Worm (Caenorhabditis elegans) whole organism, L4 larva: Measurements from ENCODE around the gene srz-94.

ENCODE experiments used
- D1046.2 ChIP-seq: fragments of 200-800 bp; sonication (Bioruptor generic); IDR thresholded peaks from 2 replicates; pipeline ENCODE4 v1.3.6; 2022; ENCODE audit warnings: missing genetic modification characterization, missing compliant biosample characterization
- F37D6.2 ChIP-seq: sonication (generic microtip); optimal IDR thresholded peaks from 2 replicates; lab custom pipeline; 2016; ENCODE audit warnings: mild to moderate bottlenecking, missing genetic modification characterization, missing compliant biosample characterization
- T20F7.1 ChIP-seq: fragments of 200-800 bp; sonication (Bioruptor generic); optimal IDR thresholded peaks from 2 replicates; lab custom pipeline; 2018; ENCODE audit warnings: mild to moderate bottlenecking, missing genetic modification characterization, missing compliant biosample characterization
- Y105C5A.15 ChIP-seq: fragments of 200-800 bp; sonication (Bioruptor generic); IDR thresholded peaks from 2 replicates; pipeline ENCODE4 v1.3.6; 2022; ENCODE audit warnings: missing genetic modification characterization, missing compliant biosample characterization
- Y5F2A.4 ChIP-seq: fragments of 200-800 bp; sonication (Bioruptor generic); optimal IDR thresholded peaks from 2 replicates; lab custom pipeline; 2018; ENCODE audit warnings: mild to moderate bottlenecking, missing genetic modification characterization, missing compliant biosample characterization
- ama-1 ChIP-seq: fragments of 150-350 bp; optimal IDR thresholded peaks from 2 replicates; lab custom pipeline; 2014; ENCODE audit warnings: inconsistent platforms, mixed read lengths
- ceh-28 ChIP-seq: fragments of 150-350 bp; optimal IDR thresholded peaks from 2 replicates; lab custom pipeline; 2014; ENCODE audit warnings: missing biosample characterization, missing genetic modification reagents, missing genetic modification characterization
- ceh-32 ChIP-seq: sonication (generic microtip); optimal IDR thresholded peaks from 2 replicates; lab custom pipeline; 2016; ENCODE audit warnings: mild to moderate bottlenecking, missing genetic modification characterization, missing compliant biosample characterization; ENCODE audit not compliant: poor library complexity
- ceh-62 ChIP-seq: sonication (generic microtip); optimal IDR thresholded peaks from 2 replicates; lab custom pipeline; 2017; ENCODE audit warnings: missing biosample characterization, missing genetic modification characterization
- ctbp-1 ChIP-seq: fragments of 200-800 bp; sonication (Bioruptor generic); IDR thresholded peaks from 2 replicates; pipeline ENCODE4 v1.3.6; 2022; ENCODE audit warnings: missing genetic modification reagents, missing genetic modification characterization, missing compliant biosample characterization
- dmd-6 ChIP-seq: fragments of 200-800 bp; sonication (Bioruptor generic); IDR thresholded peaks from 2 replicates; pipeline ENCODE4 v1.3.6; 2022; ENCODE audit warnings: missing genetic modification reagents, missing genetic modification characterization, missing compliant biosample characterization
- dmd-9 ChIP-seq: fragments of 200-800 bp; sonication (Bioruptor generic); IDR thresholded peaks from 2 replicates; pipeline ENCODE4 v1.3.6; 2022; ENCODE audit warnings: missing genetic modification reagents, missing genetic modification characterization, missing compliant biosample characterization
- dpl-1 ChIP-seq: fragments of 150-350 bp; optimal IDR thresholded peaks from 2 replicates; lab custom pipeline; 2014; ENCODE audit warnings: missing biosample characterization, missing genetic modification reagents, missing genetic modification characterization
- egl-27 ChIP-seq: sonication (generic microtip); optimal IDR thresholded peaks from 3 replicates; lab custom pipeline; 2017; ENCODE audit warnings: missing biosample characterization, missing genetic modification reagents, missing genetic modification characterization
- egl-43 ChIP-seq: fragments of 200-800 bp; sonication (Bioruptor generic); IDR thresholded peaks from 2 replicates; pipeline ENCODE4 v1.3.6; 2022; ENCODE audit warnings: missing genetic modification reagents, missing genetic modification characterization, missing compliant biosample characterization
- fos-1 ChIP-seq: fragments of 150-350 bp; optimal IDR thresholded peaks from 2 replicates; lab custom pipeline; 2014; ENCODE audit warnings: missing biosample characterization, missing genetic modification characterization
- hlh-30 ChIP-seq: sonication (generic microtip); optimal IDR thresholded peaks from 2 replicates; lab custom pipeline; 2017; ENCODE audit warnings: antibody characterized with exemption, mild to moderate bottlenecking, missing genetic modification characterization, missing compliant biosample characterization; ENCODE audit not compliant: insufficient read depth
- hmg-1.1 ChIP-seq: fragments of 200-800 bp; sonication (Bioruptor generic); IDR thresholded peaks from 2 replicates; pipeline ENCODE4 v1.3.6; 2022; ENCODE audit warnings: missing genetic modification reagents, missing genetic modification characterization, missing compliant biosample characterization
- jun-1 ChIP-seq: fragments of 150-350 bp; optimal IDR thresholded peaks from 2 replicates; lab custom pipeline; 2014; ENCODE audit warnings: missing biosample characterization, missing genetic modification reagents, missing genetic modification characterization
- lim-7 ChIP-seq: fragments of 200-800 bp; sonication (Bioruptor generic); IDR thresholded peaks from 2 replicates; pipeline ENCODE4 v1.3.6; 2022; ENCODE audit warnings: missing genetic modification characterization, missing compliant biosample characterization
- lin-15B ChIP-seq: fragments of 150-350 bp; sonication (generic microtip); optimal IDR thresholded peaks from 3 replicates; lab custom pipeline; 2014; ENCODE audit warnings: missing biosample characterization, missing genetic modification characterization
- madf-5 ChIP-seq, 2 experiments: fragments of 200-800 bp; sonication (Bioruptor generic); IDR thresholded peaks; 2 replicates each; pipeline ENCODE4 v1.3.6; 2022; ENCODE audit warnings: missing compliant biosample characterization in 2 of 2, missing genetic modification characterization in 2 of 2
- madf-9 ChIP-seq: fragments of 200-800 bp; sonication (Bioruptor generic); conservative IDR thresholded peaks from 2 replicates; pipeline ENCODE4 v1.3.6; 2022; ENCODE audit warnings: missing genetic modification reagents, missing genetic modification characterization, missing compliant biosample characterization
- mdl-1 ChIP-seq, 2 experiments: fragments of 150-350 bp in 1 of 2; sonication (generic microtip) in 1 of 2; optimal IDR thresholded peaks; 2 replicates each; lab custom pipeline; 2014 to 2017; ENCODE audit warnings: missing biosample characterization in 2 of 2, missing genetic modification characterization in 2 of 2
- mdt-29 ChIP-seq: fragments of 200-800 bp; sonication (Bioruptor generic); IDR thresholded peaks from 2 replicates; pipeline ENCODE4 v1.3.6; 2022; ENCODE audit warnings: missing genetic modification reagents, missing genetic modification characterization, missing compliant biosample characterization
- mep-1 ChIP-seq: fragments of 150-350 bp; sonication (generic microtip); optimal IDR thresholded peaks from 3 replicates; lab custom pipeline; 2014; ENCODE audit warnings: missing biosample characterization, missing genetic modification characterization
- nhr-111 ChIP-seq: fragments of 200-800 bp; sonication (Bioruptor generic); optimal IDR thresholded peaks from 2 replicates; lab custom pipeline; 2018; ENCODE audit warnings: mild to moderate bottlenecking, missing genetic modification characterization, missing compliant biosample characterization
- nhr-237 ChIP-seq: sonication (generic microtip); optimal IDR thresholded peaks from 2 replicates; lab custom pipeline; 2017; ENCODE audit warnings: missing biosample characterization, missing genetic modification characterization
- nhr-25 ChIP-seq: sonication (generic microtip); optimal IDR thresholded peaks from 2 replicates; lab custom pipeline; 2017; ENCODE audit warnings: missing genetic modification characterization, mild to moderate bottlenecking, missing compliant biosample characterization, antibody characterized with exemption, moderate library complexity, borderline replicate concordance; ENCODE audit not compliant: insufficient read depth
- nhr-28 ChIP-seq: fragments of 150-350 bp; optimal IDR thresholded peaks from 2 replicates; lab custom pipeline; 2014; ENCODE audit warnings: missing biosample characterization, missing genetic modification characterization
- nhr-42 ChIP-seq: fragments of 200-800 bp; sonication (Bioruptor generic); IDR thresholded peaks from 2 replicates; pipeline ENCODE4 v1.3.6; 2022; ENCODE audit warnings: missing genetic modification characterization, missing compliant biosample characterization
- nhr-6 ChIP-seq: fragments of 150-350 bp; optimal IDR thresholded peaks from 2 replicates; lab custom pipeline; 2014; ENCODE audit warnings: missing biosample characterization, missing genetic modification characterization
- php-3 ChIP-seq: fragments of 200-800 bp; sonication (Bioruptor generic); IDR thresholded peaks from 2 replicates; pipeline ENCODE4 v1.3.6; 2022; ENCODE audit warnings: missing genetic modification reagents, missing genetic modification characterization, missing compliant biosample characterization
- saeg-2 ChIP-seq: fragments of 200-800 bp; sonication (Bioruptor generic); IDR thresholded peaks from 2 replicates; pipeline ENCODE4 v1.3.6; 2022; ENCODE audit warnings: missing genetic modification reagents, missing genetic modification characterization, missing compliant biosample characterization
- sdz-12 ChIP-seq: fragments of 200-800 bp; sonication (Bioruptor generic); optimal IDR thresholded peaks from 2 replicates; lab custom pipeline; 2018; ENCODE audit warnings: mild to moderate bottlenecking, missing genetic modification characterization, missing compliant biosample characterization
- set-16 ChIP-seq: fragments of 200-800 bp; sonication (Bioruptor generic); IDR thresholded peaks from 2 replicates; pipeline ENCODE4 v1.3.6; 2022; ENCODE audit warnings: missing genetic modification reagents, missing genetic modification characterization, missing compliant biosample characterization
- skn-1 ChIP-seq: fragments of 150-350 bp; optimal IDR thresholded peaks from 2 replicates; lab custom pipeline; 2014; ENCODE audit warnings: missing biosample characterization, missing genetic modification characterization
- tag-97 ChIP-seq: fragments of 200-800 bp; sonication (Bioruptor generic); IDR thresholded peaks from 2 replicates; pipeline ENCODE4 v1.3.6; 2022; ENCODE audit warnings: missing genetic modification characterization, missing compliant biosample characterization
- unc-39 ChIP-seq: sonication (generic microtip); optimal IDR thresholded peaks from 2 replicates; lab custom pipeline; 2017; ENCODE audit warnings: missing biosample characterization, missing genetic modification characterization
- unc-62 ChIP-seq, 3 experiments: fragments of 150-350 bp in 1 of 3; sonication (generic microtip); optimal IDR thresholded peaks in 2 of 3; peaks in 1 of 3; 1 replicate in 1 of 3; 2 replicates in 2 of 3; lab custom pipeline; 2014 to 2017; ENCODE audit warnings: missing biosample characterization in 3 of 3, missing genetic modification characterization in 3 of 3, missing genetic modification reagents in 3 of 3, missing genotype in 1 of 3
- zfp-2 ChIP-seq: sonication (generic microtip); optimal IDR thresholded peaks from 2 replicates; lab custom pipeline; 2016; ENCODE audit warnings: mild to moderate bottlenecking, missing genetic modification characterization, missing compliant biosample characterization
- zip-2 ChIP-seq: fragments of 150-350 bp; optimal IDR thresholded peaks from 2 replicates; lab custom pipeline; 2014; ENCODE audit warnings: missing biosample characterization, missing genetic modification characterization

The srz-94 gene

ce11 chrV:17026289-17026688, 9.5 kb downstream of the srz-94 start, which contains the start of gene F49H6.15:
Gene F49H6.15, minus strand, starts transcription at chrV:17026389.
- TF ChIP-seq dmd-6 (GFP tag; lab: Robert Waterston, UW) = no peak
- no peak for TF ChIP-seq nhr-6 (tag; lab: Kevin White, UChicago)
- no peak for TF ChIP-seq egl-43 (GFP tag; lab: Robert Waterston, UW)
- no peak for TF ChIP-seq saeg-2 (GFP tag; lab: Robert Waterston, UW)
- TF ChIP-seq mdt-29 (GFP tag; lab: Robert Waterston, UW) = no peak
- no peak for TF ChIP-seq sdz-12 (GFP tag; lab: Kevin White, UChicago)
- no peak for TF ChIP-seq unc-39 (tag; lab: Kevin White, UChicago)
- TF ChIP-seq F37D6.2 = no peak

ce11 chrV:17022613-17023322, 13.0 kb downstream of the srz-94 start, which contains the start of the genes F49H6.8 and F49H6.5:
Gene F49H6.8, minus strand, starts transcription at chrV:17022663.
Gene F49H6.5, plus strand, starts transcription at chrV:17023241.
- TF ChIP-seq nhr-237 (tag; lab: Kevin White, UChicago) (no peak), madf-9 (GFP tag; lab: Robert Waterston, UW) (no peak), dmd-6 (GFP tag; lab: Robert Waterston, UW) (peak; percentile 52), php-3 (GFP tag; lab: Robert Waterston, UW) (peak; percentile 67; the same call in 1 of the 2 replicates), unc-62 (GFP tag; optimal IDR thresholded peaks at IDR 0.05 in 1 of 2; lab: Kevin White, UChicago) (no peak), unc-62 (tag; optimal IDR thresholded peaks at IDR 0.05; lab: Kevin White, UChicago) (no peak), Y5F2A.4 (GFP tag; lab: Kevin White, UChicago) (no peak), madf-5 (GFP tag; IDR thresholded peaks at IDR 0.05; lab: Robert Waterston, UW) (no peak), ceh-62 (tag; lab: Kevin White, UChicago) (no peak), saeg-2 (GFP tag; lab: Robert Waterston, UW) (no peak), set-16 (GFP tag; lab: Robert Waterston, UW) (no peak), mdl-1 (tag; optimal IDR thresholded peaks at IDR 0.05; lab: Kevin White, UChicago) (no peak), Y105C5A.15 (no peak), dmd-9 (GFP tag; lab: Robert Waterston, UW) (no peak), jun-1 (tag; lab: Kevin White, UChicago) (no peak), ama-1 (lab: Kevin White, UChicago) (no peak), D1046.2 (GFP tag; lab: Robert Waterston, UW) (no peak), egl-27 (tag; lab: Kevin White, UChicago) (no peak), lin-15B (tag; lab: Kevin White, UChicago) (no peak), nhr-28 (tag; lab: Kevin White, UChicago) (peak; percentile 64), ceh-32 (tag; lab: Kevin White, UChicago) (no peak), ceh-28 (tag; lab: Kevin White, UChicago) (no peak), skn-1 (tag; lab: Kevin White, UChicago) (no peak)

ce11 chrV:17022100-17022499, 13.7 kb downstream of the srz-94 start:
- TF ChIP-seq set-16 (GFP tag; lab: Robert Waterston, UW) = peak; percentile 92
- peak; percentile 36; the same call in 1 of the 2 replicates for TF ChIP-seq nhr-42 (GFP tag; lab: Robert Waterston, UW)
- TF ChIP-seq egl-43 (GFP tag; lab: Robert Waterston, UW) = 0 out of 2 replicates have a peak, but pooled peaks have one; percentile 34

- TF ChIP-seq nhr-25 (tag; lab: Kevin White, UChicago) (no peak), hmg-1.1 (no peak), madf-9 (GFP tag; lab: Robert Waterston, UW) (no peak), nhr-28 (tag; lab: Kevin White, UChicago) (no peak), hlh-30 (no peak), ctbp-1 (GFP tag; lab: Robert Waterston, UW) (no peak), mep-1 (no peak), zip-2 (no peak), lim-7 (GFP tag; lab: Robert Waterston, UW) (no peak), nhr-111 (GFP tag; lab: Kevin White, UChicago) (no peak), zfp-2 (tag; lab: Kevin White, UChicago) (no peak), fos-1 (tag; lab: Kevin White, UChicago) (no peak), ceh-62 (tag; lab: Kevin White, UChicago) (no peak), dpl-1 (GFP tag; lab: Kevin White, UChicago) (no peak), tag-97 (GFP tag; lab: Robert Waterston, UW) (no peak), jun-1 (tag; lab: Kevin White, UChicago) (no peak), set-16 (GFP tag; lab: Robert Waterston, UW) (no peak), T20F7.1 (no peak), unc-39 (tag; lab: Kevin White, UChicago) (no peak), ceh-28 (tag; lab: Kevin White, UChicago) (no peak)
- TF ChIP-seq, all 104 proteins: peak for 0
Observed at ce11 chrV:17021361-17021760, 14.4 kb downstream of the srz-94 start, which contains the start of gene F49H6.12. Gene F49H6.12, minus strand, starts transcription at chrV:17021461.
